Worm (Caenorhabditis elegans) whole organism, L4/young adult: ENCODE data around the gene BE10.1.

Experiments
- W03F9.2 ChIP-seq: fragments of 150-350 bp; optimal IDR thresholded peaks from 2 replicates; lab custom pipeline; 2014; ENCODE audit warnings: missing biosample characterization, missing genetic modification characterization
- him-1 ChIP-seq: sonication (generic microtip); optimal IDR thresholded peaks from 2 replicates; lab custom pipeline; 2016; ENCODE audit warnings: missing genotype, missing genetic modification reagents, missing genetic modification characterization, missing compliant biosample characterization

ce11 chrIII:12836742-12837285 is 47.5 kb upstream of the BE10.1 start:
- TF ChIP-seq him-1 (tag; lab: Kevin White, UChicago): no peak
- TF ChIP-seq W03F9.2 (tag; lab: Kevin White, UChicago): no peak
